Fruit fly (Drosophila melanogaster): Measurements from ENCODE around the gene CG18789.

dm6 chr2L:11955839-11956238, 39.4 kb downstream of the CG18789 start:
- TF ChIP-seq Bdp1 (GFP tag; optimal IDR thresholded peaks at IDR 0.05) (no peak), vfl (GFP tag; optimal IDR thresholded peaks at IDR 0.05) (no peak), salm (tag; optimal IDR thresholded peaks at IDR 0.05) (no peak)
